Worm (Caenorhabditis elegans) whole organism, early embryonic: ENCODE data around the gene T01D1.8.

ENCODE experiments used
- B0310.2 ChIP-seq: sonication (generic microtip); optimal IDR thresholded peaks from 2 replicates; lab custom pipeline; 2016; ENCODE audit warnings: mild to moderate bottlenecking, missing genetic modification characterization, missing compliant biosample characterization
- F13C5.2 ChIP-seq: sonication (generic microtip); optimal IDR thresholded peaks from 2 replicates; lab custom pipeline; 2017; ENCODE audit warnings: mild to moderate bottlenecking, missing genetic modification characterization, inconsistent platforms, missing compliant biosample characterization
- aly-1 ChIP-seq: sonication (generic microtip); optimal IDR thresholded peaks from 2 replicates; lab custom pipeline; 2016; ENCODE audit warnings: missing genetic modification characterization, missing compliant biosample characterization
- ama-1 ChIP-seq: fragments of 150-350 bp; optimal IDR thresholded peaks from 2 replicates; lab custom pipeline; 2014
- ceh-13 ChIP-seq: fragments of 200-800 bp; sonication (Bioruptor generic); optimal IDR thresholded peaks from 2 replicates; lab custom pipeline; 2018; ENCODE audit warnings: mild to moderate bottlenecking, missing genetic modification characterization, missing compliant biosample characterization
- ceh-36 ChIP-seq: sonication (generic microtip); optimal IDR thresholded peaks from 2 replicates; lab custom pipeline; 2016; ENCODE audit warnings: missing genetic modification characterization, inconsistent platforms, missing compliant biosample characterization
- ets-7 ChIP-seq: sonication (generic microtip); optimal IDR thresholded peaks from 2 replicates; lab custom pipeline; 2016; ENCODE audit warnings: missing genotype, missing genetic modification characterization, missing compliant biosample characterization
- flt-1 ChIP-seq: fragments of 200-800 bp; sonication (Bioruptor generic); IDR thresholded peaks from 2 replicates; pipeline ENCODE4 v1.3.6; 2022; ENCODE audit warnings: missing genetic modification characterization, missing compliant biosample characterization
- hmbx-1 ChIP-seq: sonication (generic microtip); optimal IDR thresholded peaks from 2 replicates; lab custom pipeline; 2016; ENCODE audit warnings: mild to moderate bottlenecking, missing genetic modification characterization, missing compliant biosample characterization
- hmg-4 ChIP-seq: fragments of 200-800 bp; sonication (Bioruptor generic); optimal IDR thresholded peaks from 2 replicates; lab custom pipeline; 2018; ENCODE audit warnings: mild to moderate bottlenecking, missing genetic modification characterization, missing compliant biosample characterization
- hnd-1 ChIP-seq: sonication (generic microtip); optimal IDR thresholded peaks from 2 replicates; lab custom pipeline; 2016; ENCODE audit warnings: missing genetic modification characterization, missing compliant biosample characterization
- pes-1 ChIP-seq: fragments of 200-800 bp; sonication (Bioruptor generic); IDR thresholded peaks from 2 replicates; pipeline ENCODE4 v1.3.6; 2022; ENCODE audit warnings: missing genetic modification reagents, missing genetic modification characterization, missing compliant biosample characterization
- scrt-1 ChIP-seq: fragments of 200-800 bp; sonication (Bioruptor generic); IDR thresholded peaks from 2 replicates; pipeline ENCODE4 v1.3.6; 2022; ENCODE audit warnings: missing genetic modification characterization, missing compliant biosample characterization
- sea-1 ChIP-seq: fragments of 200-800 bp; sonication (Bioruptor generic); conservative IDR thresholded peaks from 2 replicates; pipeline ENCODE4 v1.3.6; 2022; ENCODE audit warnings: missing genetic modification characterization, missing compliant biosample characterization
- tbx-11 ChIP-seq: fragments of 200-800 bp; sonication (Bioruptor generic); IDR thresholded peaks from 2 replicates; pipeline ENCODE4 v1.3.6; 2022; ENCODE audit warnings: missing genetic modification characterization, missing compliant biosample characterization
- tbx-37 ChIP-seq: fragments of 200-800 bp; sonication (Bioruptor generic); conservative IDR thresholded peaks from 2 replicates; pipeline ENCODE4 v1.3.6; 2022; ENCODE audit warnings: missing genetic modification reagents, missing genetic modification characterization, missing compliant biosample characterization
- tra-4 ChIP-seq: sonication (generic microtip); optimal IDR thresholded peaks from 2 replicates; lab custom pipeline; 2017; ENCODE audit warnings: missing genetic modification characterization, missing compliant biosample characterization

Gene T01D1.8

DNA sequence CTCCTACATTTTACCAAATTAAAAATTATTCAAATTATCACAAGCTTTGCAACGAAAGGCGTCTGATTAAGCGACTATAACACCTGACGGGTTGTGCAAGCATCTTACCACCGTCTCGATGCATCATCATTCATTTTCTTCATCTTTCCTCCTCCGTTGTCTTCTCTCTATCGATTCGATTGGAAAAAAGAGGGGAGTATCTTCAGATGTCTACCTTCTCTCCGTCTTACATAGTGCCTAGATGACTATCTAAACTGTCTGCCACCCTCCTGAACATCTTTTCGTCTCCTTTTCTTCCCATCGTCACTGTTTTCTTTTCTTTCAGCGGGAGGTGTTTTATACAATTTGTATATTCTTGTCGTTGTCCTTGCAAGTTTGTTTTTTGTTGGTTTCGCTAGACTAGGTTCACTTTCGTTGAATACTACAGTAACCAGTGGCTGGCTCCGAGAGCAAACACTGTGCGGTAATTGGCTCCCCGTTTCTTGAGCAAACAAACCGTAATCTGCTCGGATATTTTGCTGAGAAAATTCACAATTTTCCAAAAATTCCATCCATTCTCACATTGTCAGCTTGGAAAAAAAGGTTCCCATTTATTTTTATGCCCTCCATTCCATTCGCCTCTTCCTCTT is 27.1 kb upstream of the T01D1.8 start:
- TF ChIP-seq tra-4 (tag; lab: Kevin White, UChicago) (no peak), aly-1 (tag; lab: Kevin White, UChicago) (no peak), pes-1 (GFP tag; lab: Robert Waterston, UW) (no peak), F13C5.2 (tag; lab: Kevin White, UChicago) (no peak), B0310.2 (tag; lab: Kevin White, UChicago) (no peak), hmg-4 (GFP tag; lab: Kevin White, UChicago) (no peak), ets-7 (tag; lab: Kevin White, UChicago) (no peak), ceh-13 (GFP tag; lab: Kevin White, UChicago) (no peak)

DNA sequence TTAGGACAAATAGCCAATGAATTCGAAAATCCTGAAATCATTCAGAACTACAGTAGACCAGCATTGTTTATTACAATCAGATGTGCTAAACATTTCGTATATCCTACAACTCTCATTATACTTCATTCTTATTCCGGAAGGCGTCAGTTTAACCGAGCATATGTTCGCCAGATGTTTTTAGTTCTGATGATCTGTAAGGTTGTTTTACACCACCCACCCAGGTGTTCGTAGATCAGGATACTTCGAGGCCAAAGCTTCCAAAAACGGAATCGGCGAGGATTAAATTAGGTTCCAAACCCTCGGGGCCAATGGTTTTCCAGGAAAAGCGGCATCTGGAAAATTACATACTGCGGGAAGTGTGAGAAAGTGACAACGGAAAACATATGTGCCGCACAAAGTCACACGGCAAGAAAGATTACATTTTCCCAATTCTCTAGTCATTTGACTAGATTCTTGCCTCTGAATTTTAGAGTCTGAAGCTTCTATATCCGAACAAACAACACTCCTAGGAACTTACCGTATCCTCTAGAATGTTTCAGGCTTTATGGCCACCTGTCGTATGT is 25.9 kb upstream of the T01D1.8 start:
- no peak for TF ChIP-seq tbx-37 (GFP tag; lab: Robert Waterston, UW)

DNA sequence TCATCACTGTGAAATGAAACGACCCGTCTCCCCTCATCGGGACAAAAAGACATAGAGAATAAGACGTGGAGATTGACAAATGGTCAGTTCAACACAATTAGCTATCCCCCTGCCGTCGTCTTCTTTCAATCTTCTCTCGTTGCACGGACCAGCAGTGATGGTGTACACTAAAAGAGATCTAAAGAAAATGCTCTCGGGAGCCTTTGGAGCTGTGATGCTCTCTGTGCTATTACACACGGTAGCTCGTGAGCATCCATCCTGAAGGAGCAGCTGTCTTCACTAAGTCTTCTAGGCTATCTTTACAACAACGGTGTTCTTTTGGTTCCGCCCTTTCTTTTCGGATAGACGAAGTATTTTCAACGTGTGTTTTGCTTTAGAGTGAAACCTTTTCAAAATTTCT is 25.3 kb upstream of the T01D1.8 start:
- TF ChIP-seq pes-1 (GFP tag; lab: Robert Waterston, UW) (no peak), F13C5.2 (tag; lab: Kevin White, UChicago) (no peak), hnd-1 (tag; lab: Kevin White, UChicago) (no peak), ama-1 (lab: Kevin White, UChicago) (no peak), ceh-13 (GFP tag; lab: Kevin White, UChicago) (no peak), tbx-37 (GFP tag; lab: Robert Waterston, UW) (no peak), hmbx-1 (tag; lab: Kevin White, UChicago) (no peak), tra-4 (tag; lab: Kevin White, UChicago) (no peak), aly-1 (tag; lab: Kevin White, UChicago) (no peak), hmg-4 (GFP tag; lab: Kevin White, UChicago) (no peak), B0310.2 (tag; lab: Kevin White, UChicago) (no peak), flt-1 (no peak), ceh-36 (tag; lab: Kevin White, UChicago) (no peak), sea-1 (GFP tag; lab: Robert Waterston, UW) (no peak)

DNA sequence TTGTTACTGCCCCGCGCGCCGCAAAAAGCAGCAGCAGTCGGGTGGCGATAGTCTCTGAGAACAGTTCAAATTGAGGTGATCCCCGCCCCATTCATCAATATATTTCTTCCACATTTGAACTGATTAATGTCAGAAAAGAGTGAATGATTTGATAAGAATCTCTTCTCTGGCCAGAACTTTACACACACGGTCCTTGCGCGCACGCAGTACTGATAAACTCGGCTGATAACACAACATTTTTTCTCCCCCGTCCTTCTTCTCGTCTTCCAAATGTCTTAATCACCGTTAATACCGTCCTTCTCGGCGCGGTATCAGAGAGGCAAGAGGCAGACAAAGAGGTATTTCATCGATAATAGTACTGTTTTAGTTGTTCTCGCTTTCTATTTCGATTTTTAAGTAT is 24.4 kb upstream of the T01D1.8 start, which contains the start of gene etr-1:
Gene etr-1 (plus strand): TSS at position 193 of the 400 bp plus-strand sequence.
- TF ChIP-seq hmbx-1 (tag; lab: Kevin White, UChicago), result no peak
- TF ChIP-seq flt-1, result no peak
- no peak for TF ChIP-seq tbx-37 (GFP tag; lab: Robert Waterston, UW)
- TF ChIP-seq hnd-1 (tag; lab: Kevin White, UChicago), result no peak
- TF ChIP-seq sea-1 (GFP tag; lab: Robert Waterston, UW), result no peak
- TF ChIP-seq ceh-36 (tag; lab: Kevin White, UChicago), result no peak
- TF ChIP-seq pes-1 (GFP tag; lab: Robert Waterston, UW), result no peak
- TF ChIP-seq ama-1 (lab: Kevin White, UChicago), result no peak
- TF ChIP-seq tbx-11 (GFP tag; lab: Robert Waterston, UW), result no peak
- TF ChIP-seq ets-7 (tag; lab: Kevin White, UChicago), result no peak
- no peak for TF ChIP-seq ceh-13 (GFP tag; lab: Kevin White, UChicago)
- no peak for TF ChIP-seq F13C5.2 (tag; lab: Kevin White, UChicago)
- TF ChIP-seq hmg-4 (GFP tag; lab: Kevin White, UChicago), result no peak

DNA sequence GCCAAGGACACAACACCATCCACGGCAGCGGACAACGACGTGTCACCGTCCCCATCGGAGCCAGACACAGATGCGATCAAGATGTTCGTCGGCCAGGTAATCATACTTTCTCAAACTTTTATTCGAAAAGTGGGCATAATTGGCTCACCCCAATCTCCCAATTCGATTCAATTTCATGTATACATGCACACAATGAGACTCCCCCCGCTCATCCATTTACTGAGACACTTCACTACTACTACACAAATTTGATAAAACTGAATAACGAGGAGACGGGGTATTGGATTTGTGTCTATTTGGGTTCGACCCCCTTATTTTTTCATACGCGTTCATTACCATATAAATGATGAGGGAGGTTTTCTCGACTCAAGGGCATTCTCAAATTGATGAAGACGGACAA is 23.3 kb upstream of the T01D1.8 start:
- TF ChIP-seq tra-4 (tag; lab: Kevin White, UChicago) (no peak), tbx-37 (GFP tag; lab: Robert Waterston, UW) (no peak), flt-1 (no peak), hmg-4 (GFP tag; lab: Kevin White, UChicago) (no peak), ceh-36 (tag; lab: Kevin White, UChicago) (no peak), aly-1 (tag; lab: Kevin White, UChicago) (no peak), B0310.2 (tag; lab: Kevin White, UChicago) (no peak), ama-1 (lab: Kevin White, UChicago) (no peak), scrt-1 (no peak), F13C5.2 (tag; lab: Kevin White, UChicago) (no peak), hmbx-1 (tag; lab: Kevin White, UChicago) (no peak), sea-1 (GFP tag; lab: Robert Waterston, UW) (no peak), ceh-13 (GFP tag; lab: Kevin White, UChicago) (no peak), hnd-1 (tag; lab: Kevin White, UChicago) (no peak), pes-1 (GFP tag; lab: Robert Waterston, UW) (no peak), tbx-11 (GFP tag; lab: Robert Waterston, UW) (no peak), ets-7 (tag; lab: Kevin White, UChicago) (no peak)

ce11 chrII:173679-174078 is 12.9 kb upstream of the T01D1.8 start, which contains the start of gene T01D1.7:
T01D1.7 (minus strand) TSS chrII:173779.
- no peak for TF ChIP-seq tbx-11 (GFP tag; lab: Robert Waterston, UW)
- TF ChIP-seq aly-1 (tag; lab: Kevin White, UChicago), result no peak
- no peak for TF ChIP-seq hnd-1 (tag; lab: Kevin White, UChicago)
- no peak for TF ChIP-seq ceh-36 (tag; lab: Kevin White, UChicago)
- TF ChIP-seq tra-4 (tag; lab: Kevin White, UChicago), result no peak
- no peak for TF ChIP-seq ama-1 (lab: Kevin White, UChicago)
- no peak for TF ChIP-seq ceh-13 (GFP tag; lab: Kevin White, UChicago)

ce11 chrII:175868-176267 is 10.7 kb upstream of the T01D1.8 start, which contains the start of gene T01D1.3:
T01D1.3 (minus strand) TSS chrII:175968.
- TF ChIP-seq hnd-1 (tag; lab: Kevin White, UChicago) (no peak), ceh-36 (tag; lab: Kevin White, UChicago) (no peak), tra-4 (tag; lab: Kevin White, UChicago) (no peak), ama-1 (lab: Kevin White, UChicago) (no peak), tbx-37 (GFP tag; lab: Robert Waterston, UW) (no peak), hmg-4 (GFP tag; lab: Kevin White, UChicago) (no peak), aly-1 (tag; lab: Kevin White, UChicago) (no peak), flt-1 (no peak), pes-1 (GFP tag; lab: Robert Waterston, UW) (no peak), ceh-13 (GFP tag; lab: Kevin White, UChicago) (no peak), ets-7 (tag; lab: Kevin White, UChicago) (no peak), sea-1 (GFP tag; lab: Robert Waterston, UW) (no peak), tbx-11 (GFP tag; lab: Robert Waterston, UW) (no peak), F13C5.2 (tag; lab: Kevin White, UChicago) (no peak), scrt-1 (no peak)
